Fruit fly (Drosophila melanogaster) whole organism: ENCODE data around the gene how.

Experiments used
- CG8478 ChIP-seq: fragments of >200 bp; optimal IDR thresholded peaks from 2 replicates; lab custom pipeline; 2018; ENCODE audit warnings: inconsistent platforms
- Dll ChIP-seq: fragments of >200 bp; optimal IDR thresholded peaks from 2 replicates; lab custom pipeline; 2017
- EcR ChIP-seq, 2 experiments: fragments of >200 bp; optimal IDR thresholded peaks; 2 replicates each; lab custom pipeline; 2017; ENCODE audit warnings: missing biosample characterization in 2 of 2, missing genetic modification characterization in 2 of 2, missing genetic modification reagents in 2 of 2
- psq ChIP-seq: fragments of >200 bp; optimal IDR thresholded peaks from 2 replicates; lab custom pipeline; 2017

DNA sequence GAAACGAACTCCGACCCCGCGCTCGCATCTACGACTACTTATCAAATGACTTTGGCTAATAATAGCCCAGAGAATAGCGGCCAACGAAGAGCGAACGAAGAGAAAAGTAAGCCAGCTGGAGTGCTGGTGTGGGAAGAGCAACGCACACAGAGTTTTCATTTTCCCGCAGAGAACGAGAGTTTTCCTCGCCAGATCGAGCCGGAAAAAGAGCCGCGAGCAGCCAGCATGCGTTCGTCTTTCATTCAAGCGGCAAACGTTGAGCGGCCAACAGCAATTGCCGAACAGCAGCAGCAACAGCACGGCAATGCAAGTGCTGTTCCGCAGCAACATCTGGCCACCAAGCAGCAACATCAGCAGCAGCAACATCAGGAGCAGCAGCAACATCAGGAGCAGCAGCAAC, 82.9 kb downstream of the how start:
- no peak for TF ChIP-seq EcR (GFP tag; optimal IDR thresholded peaks at IDR 0.05; lab: Kevin White, UChicago)
- TF ChIP-seq psq: no peak
- TF ChIP-seq Dll (lab: Kevin White, UChicago): no peak
- TF ChIP-seq CG8478: no peak
